Fruit fly (Drosophila melanogaster): ENCODE data around the gene CG31635.

The CG31635 gene

dm6 chr2L:6612477-6613004 is 36.4 kb downstream of the CG31635 start (continued):
- TF ChIP-seq row (GFP tag; IDR thresholded peaks at IDR 0.05) (peak; percentile 100), nmo (GFP tag; optimal IDR thresholded peaks at IDR 0.05) (peak; percentile 100), schlank (tag; optimal IDR thresholded peaks at IDR 0.05) (peak; percentile 100), zf30C (GFP tag; optimal IDR thresholded peaks at IDR 0.05) (peak; percentile 100), CG3281 (GFP tag; optimal IDR thresholded peaks at IDR 0.05) (peak; percentile 100), gsb (GFP tag; IDR thresholded peaks at IDR 0.05) (peak; percentile 100), sug (tag; optimal IDR thresholded peaks at IDR 0.05) (peak; percentile 100), nau (GFP tag; optimal IDR thresholded peaks at IDR 0.05) (peak; percentile 100), onecut (GFP tag; IDR thresholded peaks at IDR 0.05) (peak; percentile 100), disco-r (GFP tag; optimal IDR thresholded peaks at IDR 0.05) (peak; percentile 100), chn (GFP tag; optimal IDR thresholded peaks at IDR 0.05) (peak; percentile 100), slbo (GFP tag; IDR thresholded peaks at IDR 0.05) (peak; percentile 100), ap (GFP tag; IDR thresholded peaks at IDR 0.05) (peak; percentile 100), lov (optimal IDR thresholded peaks at IDR 0.05) (no peak), lov (GFP tag; IDR thresholded peaks at IDR 0.05) (peak; percentile 100), CG2116 (GFP tag; optimal IDR thresholded peaks at IDR 0.05) (peak; percentile 96), Sin3A (optimal IDR thresholded peaks at IDR 0.05) (no peak), CG7556 (GFP tag; optimal IDR thresholded peaks at IDR 0.05) (peak; percentile 100), CG8388 (GFP tag; optimal IDR thresholded peaks at IDR 0.05) (peak; percentile 100), CG4707 (GFP tag; optimal IDR thresholded peaks at IDR 0.05) (peak; percentile 99), usp (GFP tag; optimal IDR thresholded peaks at IDR 0.05) (no peak), CG11456 (GFP tag; IDR thresholded peaks at IDR 0.05) (peak; percentile 100), CG6765 (GFP tag; optimal IDR thresholded peaks at IDR 0.05) (peak; percentile 100), cg (GFP tag; optimal IDR thresholded peaks at IDR 0.05) (peak; percentile 48), emc (GFP tag; optimal IDR thresholded peaks at IDR 0.05) (peak; percentile 100), D19A (tag; optimal IDR thresholded peaks at IDR 0.05) (peak; percentile 99), gcm (GFP tag; optimal IDR thresholded peaks at IDR 0.05) (peak; percentile 100), CG11093 (GFP tag; IDR thresholded peaks at IDR 0.05) (peak; percentile 100), chif (GFP tag; optimal IDR thresholded peaks at IDR 0.05) (peak; percentile 100), Oli (tag; optimal IDR thresholded peaks at IDR 0.05) (peak; percentile 100), CG7357 (GFP tag; IDR thresholded peaks at IDR 0.05) (peak; percentile 99), Side (GFP tag; optimal IDR thresholded peaks at IDR 0.05) (peak; percentile 100), sc (optimal IDR thresholded peaks at IDR 0.05) (no peak), sc (GFP tag; optimal IDR thresholded peaks at IDR 0.05) (peak; percentile 100), tgo (GFP tag; IDR thresholded peaks at IDR 0.05) (peak; percentile 100), sqz (GFP tag; optimal IDR thresholded peaks at IDR 0.05) (peak; percentile 100), lilli (GFP tag; optimal IDR thresholded peaks at IDR 0.05) (peak; percentile 100), pros (GFP tag; optimal IDR thresholded peaks at IDR 0.05) (peak; percentile 95), CG12299 (tag; optimal IDR thresholded peaks at IDR 0.05) (peak; percentile 100), Lim3 (GFP tag; IDR thresholded peaks at IDR 0.05) (peak; percentile 100), Mad (GFP tag; optimal IDR thresholded peaks at IDR 0.05) (peak; percentile 100), Max (GFP tag; optimal IDR thresholded peaks at IDR 0.05) (peak; percentile 100), scrt (GFP tag; optimal IDR thresholded peaks at IDR 0.05) (peak; percentile 100), hb (GFP tag; IDR thresholded peaks at IDR 0.05; ENCODE audit: partially characterized antibody) (no peak), CG8765 (GFP tag; IDR thresholded peaks at IDR 0.05) (peak; percentile 100), dmrt11E (tag; optimal IDR thresholded peaks at IDR 0.05) (peak; percentile 100), cas (GFP tag; IDR thresholded peaks at IDR 0.05) (peak; percentile 100), Hmr (GFP tag; optimal IDR thresholded peaks at IDR 0.05) (peak; percentile 100), Asciz (GFP tag; optimal IDR thresholded peaks at IDR 0.05) (peak; percentile 100), CG2712 (tag; optimal IDR thresholded peaks at IDR 0.05) (peak; percentile 100), tx (GFP tag; optimal IDR thresholded peaks at IDR 0.05) (peak; percentile 100)

Data from whole organism, embryonic.